Fruit fly (Drosophila melanogaster) whole organism, embryonic: Measurements from ENCODE around the gene CG6236.
A peak's percentile ranks its signal among the peaks of the same experiment; 100 is the strongest.

Experiments
- Awh ChIP-seq: fragments of 200-800 bp; sonication (Bioruptor generic); IDR thresholded peaks from 2 replicates; pipeline ENCODE4, ENCODE4 v1.3.6; 2022; ENCODE audit warnings: missing biosample characterization, missing genetic modification characterization
- BEAF-32 ChIP-seq: fragments of 200-800 bp; sonication (Bioruptor generic); optimal IDR thresholded peaks from 3 replicates; lab custom pipeline; 2017; ENCODE audit warnings: missing biosample characterization, missing genetic modification characterization, mild to moderate bottlenecking, moderate library complexity, missing genetic modification reagents
- BtbVII ChIP-seq: fragments of 200-800 bp; sonication (Bioruptor generic); optimal IDR thresholded peaks from 3 replicates; lab custom pipeline; 2017; ENCODE audit warnings: missing biosample characterization, mild to moderate bottlenecking, missing genetic modification characterization
- CG10366 ChIP-seq: fragments of 200-800 bp; sonication (Bioruptor generic); IDR thresholded peaks from 2 replicates; pipeline ENCODE4 v1.3.6; 2022; ENCODE audit warnings: missing biosample characterization, missing genetic modification characterization
- CG11456 ChIP-seq: fragments of 200-800 bp; sonication (Bioruptor generic); IDR thresholded peaks from 3 replicates; pipeline ENCODE4 v1.3.6; 2022; ENCODE audit warnings: missing biosample characterization, missing genetic modification characterization
- CG12155 ChIP-seq: fragments of 200-800 bp; sonication (Bioruptor generic); optimal IDR thresholded peaks from 3 replicates; lab custom pipeline; 2016; ENCODE audit warnings: missing biosample characterization, missing genetic modification characterization
- CG12219 ChIP-seq: fragments of 200-800 bp; sonication (Bioruptor generic); optimal IDR thresholded peaks from 3 replicates; lab custom pipeline; 2018; ENCODE audit warnings: missing biosample characterization, mild to moderate bottlenecking, missing genetic modification characterization
- CG12391 ChIP-seq: fragments of 200-800 bp; sonication (Bioruptor generic); optimal IDR thresholded peaks from 3 replicates; lab custom pipeline; 2018; ENCODE audit warnings: missing biosample characterization, mild to moderate bottlenecking, missing genetic modification characterization, moderate library complexity
- CG12659 ChIP-seq: fragments of 200-800 bp; sonication (Bioruptor generic); optimal IDR thresholded peaks from 3 replicates; lab custom pipeline; 2017; ENCODE audit warnings: mild to moderate bottlenecking, missing biosample characterization, missing genetic modification reagents, missing genetic modification characterization
- CG14710 ChIP-seq: fragments of 200-800 bp; sonication (Bioruptor generic); optimal IDR thresholded peaks from 3 replicates; lab custom pipeline; 2019; ENCODE audit warnings: missing biosample characterization, mild to moderate bottlenecking, missing genetic modification characterization, moderate library complexity
- CG15073 ChIP-seq: fragments of 200-800 bp; sonication (Bioruptor generic); optimal IDR thresholded peaks from 2 replicates; lab custom pipeline; 2016; ENCODE audit warnings: missing biosample characterization, missing genetic modification characterization
- CG1603 ChIP-seq: fragments of 200-800 bp; sonication (Bioruptor generic); optimal IDR thresholded peaks from 2 replicates; lab custom pipeline; 2019; ENCODE audit warnings: missing biosample characterization, mild to moderate bottlenecking, missing genetic modification characterization, moderate library complexity
- CG17359 ChIP-seq: fragments of 200-800 bp; sonication (Bioruptor generic); optimal IDR thresholded peaks from 3 replicates; lab custom pipeline; 2018; ENCODE audit warnings: missing biosample characterization, mild to moderate bottlenecking, missing genetic modification characterization, moderate library complexity
- CG17912 ChIP-seq: fragments of 200-800 bp; sonication (Bioruptor generic); optimal IDR thresholded peaks from 2 replicates; lab custom pipeline; 2018; ENCODE audit warnings: missing biosample characterization, mild to moderate bottlenecking, missing genetic modification characterization
- CG18262 ChIP-seq: fragments of 200-800 bp; optimal IDR thresholded peaks from 3 replicates; lab custom pipeline; 2019; ENCODE audit warnings: missing biosample characterization, mild to moderate bottlenecking, missing genetic modification characterization, moderate library complexity
- CG2712 ChIP-seq: fragments of 200-800 bp; optimal IDR thresholded peaks from 3 replicates; lab custom pipeline; 2019; ENCODE audit warnings: missing biosample characterization, mild to moderate bottlenecking, missing genetic modification characterization, moderate library complexity
- CG32532 ChIP-seq: fragments of 200-800 bp; sonication (Bioruptor generic); IDR thresholded peaks from 2 replicates; pipeline ENCODE4 v1.3.6; 2022; ENCODE audit warnings: missing biosample characterization, missing genetic modification characterization
- CG34422 ChIP-seq: fragments of 200-800 bp; sonication (Bioruptor generic); IDR thresholded peaks from 3 replicates; pipeline ENCODE4 v1.3.6; 2022; ENCODE audit warnings: missing biosample characterization, missing genetic modification characterization
- CG4328 ChIP-seq: fragments of 200-800 bp; sonication (Bioruptor generic); optimal IDR thresholded peaks from 3 replicates; lab custom pipeline; 2017; ENCODE audit warnings: missing biosample characterization, missing genetic modification reagents, missing genetic modification characterization
- CG4360 ChIP-seq: fragments of 200-800 bp; sonication (Bioruptor generic); IDR thresholded peaks from 2 replicates; pipeline ENCODE4 v1.3.6; 2022; ENCODE audit warnings: missing biosample characterization, missing genetic modification characterization
- CG7372 ChIP-seq: fragments of 200-800 bp; sonication (Bioruptor generic); IDR thresholded peaks from 2 replicates; pipeline ENCODE4 v1.3.6; 2022; ENCODE audit warnings: missing biosample characterization, missing genetic modification characterization
- CG7745 ChIP-seq: fragments of 200-800 bp; sonication (Bioruptor generic); optimal IDR thresholded peaks from 2 replicates; lab custom pipeline; 2018; ENCODE audit warnings: missing biosample characterization, mild to moderate bottlenecking, missing genetic modification characterization, moderate library complexity
- CG8290 ChIP-seq, 3 experiments: fragments of 200-800 bp; sonication (Bioruptor generic); optimal IDR thresholded peaks; 2 replicates each; lab custom pipeline; 2016 to 2019; ENCODE audit warnings: missing biosample characterization in 3 of 3, missing genetic modification characterization in 3 of 3, mild to moderate bottlenecking in 2 of 3, moderate library complexity in 1 of 3
- Eip74EF ChIP-seq, 2 experiments: fragments of 200-800 bp in 1 of 2; fragments of >200 bp in 1 of 2; sonication (Bioruptor generic) in 1 of 2; optimal IDR thresholded peaks; 2 replicates each; lab custom pipeline; 2017 to 2019; ENCODE audit warnings: missing biosample characterization in 2 of 2, missing genetic modification characterization in 2 of 2, mild to moderate bottlenecking in 1 of 2, moderate library complexity in 1 of 2
- Fer2 ChIP-seq: fragments of 200-800 bp; sonication (Bioruptor generic); optimal IDR thresholded peaks from 2 replicates; lab custom pipeline; 2018; ENCODE audit warnings: missing biosample characterization, mild to moderate bottlenecking, missing genetic modification characterization, moderate library complexity
- HmgZ ChIP-seq: fragments of 200-800 bp; sonication (Bioruptor generic); optimal IDR thresholded peaks from 2 replicates; lab custom pipeline; 2018; ENCODE audit warnings: missing biosample characterization, mild to moderate bottlenecking, missing genetic modification characterization
- Hr3 ChIP-seq: fragments of 200-800 bp; sonication (Bioruptor generic); optimal IDR thresholded peaks from 3 replicates; lab custom pipeline; 2016; ENCODE audit warnings: missing biosample characterization, missing genetic modification characterization
- Hsf ChIP-seq: fragments of 200-800 bp; sonication (Bioruptor generic); optimal IDR thresholded peaks from 3 replicates; lab custom pipeline; 2016; ENCODE audit warnings: missing biosample characterization, missing genetic modification characterization
- NFAT ChIP-seq: fragments of 200-800 bp; sonication (Bioruptor generic); IDR thresholded peaks from 2 replicates; pipeline ENCODE4 v1.3.6; 2022; ENCODE audit warnings: missing biosample characterization, missing genetic modification characterization
- PHDP ChIP-seq: fragments of 200-800 bp; sonication (Bioruptor generic); optimal IDR thresholded peaks from 3 replicates; lab custom pipeline; 2018; ENCODE audit warnings: missing biosample characterization, mild to moderate bottlenecking, missing genetic modification characterization, moderate library complexity
- Scr ChIP-seq: fragments of 200-800 bp; sonication (Bioruptor generic); IDR thresholded peaks from 2 replicates; pipeline ENCODE4 v1.3.6; 2022; ENCODE audit warnings: missing biosample characterization, missing genetic modification characterization; ENCODE audit not compliant: partially characterized antibody
- Sox100B ChIP-seq: fragments of 200-800 bp; sonication (Bioruptor generic); optimal IDR thresholded peaks from 3 replicates; lab custom pipeline; 2018; ENCODE audit warnings: missing biosample characterization, mild to moderate bottlenecking, missing genetic modification characterization
- Usf ChIP-seq: fragments of 200-800 bp; sonication (Bioruptor generic); optimal IDR thresholded peaks from 2 replicates; lab custom pipeline; 2017; ENCODE audit warnings: missing genotype, missing biosample characterization, missing genetic modification characterization
- Vsx1 ChIP-seq: fragments of 200-800 bp; sonication (Bioruptor generic); optimal IDR thresholded peaks from 2 replicates; lab custom pipeline; 2017; ENCODE audit warnings: missing biosample characterization, mild to moderate bottlenecking, missing genetic modification characterization, missing genetic modification reagents
- ato ChIP-seq: fragments of 200-800 bp; sonication (Bioruptor generic); IDR thresholded peaks from 2 replicates; pipeline ENCODE4 v1.3.6; 2022; ENCODE audit warnings: missing biosample characterization, missing genetic modification characterization; ENCODE audit not compliant: partially characterized antibody
- bcd ChIP-seq: fragments of 200-800 bp; sonication (Bioruptor generic); optimal IDR thresholded peaks from 2 replicates; lab custom pipeline; 2017; ENCODE audit warnings: missing biosample characterization, mild to moderate bottlenecking, missing genetic modification characterization
- bsh ChIP-seq, 2 experiments: fragments of 200-800 bp; sonication (Bioruptor generic); optimal IDR thresholded peaks; 2 replicates each; lab custom pipeline; 2017 to 2018; ENCODE audit warnings: mild to moderate bottlenecking in 2 of 2, missing biosample characterization in 2 of 2, missing genetic modification characterization in 2 of 2, moderate library complexity in 1 of 2
- crc ChIP-seq: fragments of 200-800 bp; sonication (Bioruptor generic); optimal IDR thresholded peaks from 2 replicates; lab custom pipeline; 2016; ENCODE audit warnings: missing biosample characterization, missing genetic modification characterization
- gcm ChIP-seq: fragments of 200-800 bp; sonication (Bioruptor generic); optimal IDR thresholded peaks from 2 replicates; lab custom pipeline; 2019; ENCODE audit warnings: missing biosample characterization, mild to moderate bottlenecking, missing genetic modification characterization, moderate library complexity
- grau ChIP-seq: fragments of 200-800 bp; optimal IDR thresholded peaks from 3 replicates; lab custom pipeline; 2019; ENCODE audit warnings: missing biosample characterization, mild to moderate bottlenecking, missing genetic modification characterization, moderate library complexity
- kah ChIP-seq: fragments of 200-800 bp; sonication (Bioruptor generic); optimal IDR thresholded peaks from 2 replicates; lab custom pipeline; 2018; ENCODE audit warnings: missing biosample characterization, mild to moderate bottlenecking, missing genetic modification characterization
- lilli ChIP-seq: fragments of 200-800 bp; sonication (Bioruptor generic); optimal IDR thresholded peaks from 3 replicates; lab custom pipeline; 2016; ENCODE audit warnings: missing biosample characterization, missing genetic modification characterization
- maf-S ChIP-seq: fragments of 200-800 bp; sonication (Bioruptor generic); optimal IDR thresholded peaks from 2 replicates; lab custom pipeline; 2016; ENCODE audit warnings: missing biosample characterization, missing genetic modification characterization
- nerfin-1 ChIP-seq: fragments of 200-800 bp; sonication (Bioruptor generic); optimal IDR thresholded peaks from 3 replicates; lab custom pipeline; 2019; ENCODE audit warnings: missing biosample characterization, mild to moderate bottlenecking, missing genetic modification characterization, moderate library complexity
- pros ChIP-seq: fragments of 200-800 bp; sonication (Bioruptor generic); optimal IDR thresholded peaks from 3 replicates; lab custom pipeline; 2019; ENCODE audit warnings: missing biosample characterization, mild to moderate bottlenecking, missing genetic modification characterization, moderate library complexity
- pzg ChIP-seq: fragments of 200-800 bp; sonication (Bioruptor generic); optimal IDR thresholded peaks from 3 replicates; lab custom pipeline; 2018; ENCODE audit warnings: missing biosample characterization, mild to moderate bottlenecking, missing genetic modification characterization, moderate library complexity
- shn ChIP-seq: fragments of 200-800 bp; sonication (Bioruptor generic); optimal IDR thresholded peaks from 3 replicates; lab custom pipeline; 2016; ENCODE audit warnings: missing biosample characterization, missing genetic modification characterization
- slbo ChIP-seq: fragments of 200-800 bp; sonication (Bioruptor generic); IDR thresholded peaks from 2 replicates; pipeline ENCODE4 v1.3.6; 2022; ENCODE audit warnings: missing biosample characterization, missing genetic modification characterization
- tin ChIP-seq: fragments of 200-800 bp; sonication (Bioruptor generic); optimal IDR thresholded peaks from 3 replicates; lab custom pipeline; 2016; ENCODE audit warnings: missing biosample characterization, missing genetic modification characterization

The CG6236 gene

DNA sequence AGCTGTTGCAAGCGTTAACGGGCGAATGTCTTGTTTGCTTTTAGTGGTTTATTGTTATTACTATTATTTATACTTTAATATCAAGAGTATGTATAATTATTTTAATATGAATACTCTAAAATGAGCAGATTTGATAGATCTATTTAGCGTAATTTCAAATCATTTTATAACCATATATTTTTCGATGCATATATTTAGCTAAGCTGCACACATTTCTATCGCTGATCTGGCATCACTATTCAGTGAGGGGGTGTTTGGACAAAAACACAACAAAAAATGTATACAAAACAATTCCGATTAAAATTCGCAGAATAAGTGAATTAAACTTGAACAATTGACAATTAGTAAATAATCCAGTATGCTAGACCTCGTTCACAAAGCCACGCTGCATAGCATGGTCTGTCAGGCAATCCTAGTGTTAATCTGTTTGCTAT, 22.9 kb upstream of the CG6236 start, which contains the start of the genes Trs33 and Tmtc4 (continued):
- TF ChIP-seq NFAT (GFP tag; lab: Robert Waterston, UW), result no peak
- TF ChIP-seq CG12659 (GFP tag; lab: Kevin White, UChicago), result peak; percentile 61
- no peak; the same call in 1 of the 2 replicates for TF ChIP-seq slbo
- no peak for TF ChIP-seq shn (GFP tag; lab: Kevin White, UChicago)
- TF ChIP-seq bcd (GFP tag; lab: Kevin White, UChicago), result peak; percentile 26
- TF ChIP-seq tin (GFP tag; lab: Kevin White, UChicago), result peak; percentile 21
- TF ChIP-seq ato (GFP tag; lab: Robert Waterston, UW), result no peak
- TF ChIP-seq crc (GFP tag; lab: Kevin White, UChicago), result no peak
- no peak for TF ChIP-seq Usf (GFP tag; lab: Kevin White, UChicago)
- TF ChIP-seq CG2712 (tag; lab: Kevin White, UChicago), result peak; percentile 66
- TF ChIP-seq Scr (GFP tag; lab: Robert Waterston, UW), result peak; percentile 33; the same call in 1 of the 2 replicates
- TF ChIP-seq CG10366 (GFP tag; lab: Robert Waterston, UW), result no peak
- no peak for TF ChIP-seq pros (GFP tag; lab: Kevin White, UChicago)
- TF ChIP-seq Hr3 (GFP tag; lab: Kevin White, UChicago), result peak; percentile 44
- no peak for TF ChIP-seq CG12219 (GFP tag; lab: Kevin White, UChicago)
- TF ChIP-seq Vsx1 (GFP tag; lab: Kevin White, UChicago), result no peak
- peak; percentile 7 for TF ChIP-seq BtbVII (GFP tag; lab: Kevin White, UChicago)
- peak; percentile 72 for TF ChIP-seq CG12391 (tag; lab: Kevin White, UChicago)
- peak; percentile 28 for TF ChIP-seq CG12155 (GFP tag; lab: Kevin White, UChicago)
- TF ChIP-seq CG8290 (GFP tag; optimal IDR thresholded peaks at IDR 0.05; lab: Kevin White, UChicago), result no peak
- TF ChIP-seq CG8290 (tag; optimal IDR thresholded peaks at IDR 0.05; lab: Kevin White, UChicago), result no peak
- TF ChIP-seq Hsf (GFP tag; lab: Kevin White, UChicago), result peak; percentile 21
- peak; percentile 19; the same call in 1 of the 2 replicates for TF ChIP-seq CG32532 (GFP tag; lab: Robert Waterston, UW)
- TF ChIP-seq Awh (GFP tag; lab: Robert Waterston, UW), result no peak
- TF ChIP-seq CG18262 (tag; lab: Kevin White, UChicago), result peak; percentile 50
- TF ChIP-seq nerfin-1 (tag; lab: Kevin White, UChicago), result peak; percentile 46
- TF ChIP-seq maf-S (GFP tag; lab: Kevin White, UChicago), result no peak
- no peak for TF ChIP-seq CG17912 (GFP tag; lab: Kevin White, UChicago)
- no peak for TF ChIP-seq CG7745
- peak in 1 of 2 experiments; percentile 17 for TF ChIP-seq Eip74EF (GFP tag; optimal IDR thresholded peaks at IDR 0.05; lab: Kevin White, UChicago)
- TF ChIP-seq pzg, result peak; percentile 37
- peak; percentile 25 for TF ChIP-seq BEAF-32 (GFP tag; lab: Kevin White, UChicago)
- TF ChIP-seq PHDP, result peak; percentile 51
- peak; percentile 29 for TF ChIP-seq CG4328
- TF ChIP-seq CG7372 (GFP tag; lab: Robert Waterston, UW), result no peak
- no peak for TF ChIP-seq CG15073 (GFP tag; lab: Kevin White, UChicago)
- peak; percentile 48 for TF ChIP-seq gcm (GFP tag; lab: Kevin White, UChicago)
- TF ChIP-seq CG4360, result peak; percentile 41; the same call in 1 of the 2 replicates
- peak; percentile 62 for TF ChIP-seq CG14710
- no peak for TF ChIP-seq Sox100B
- TF ChIP-seq HmgZ, result peak; percentile 74
- TF ChIP-seq kah (GFP tag; lab: Kevin White, UChicago), result no peak
- TF ChIP-seq Fer2 (tag; lab: Kevin White, UChicago), result peak; percentile 17
- peak; percentile 49 for TF ChIP-seq grau
- no peak for TF ChIP-seq CG11456 (GFP tag; lab: Robert Waterston, UW)
- peak; percentile 29; the same call in 1 of the 3 replicates for TF ChIP-seq CG34422 (GFP tag; lab: Robert Waterston, UW)
- peak; percentile 43 for TF ChIP-seq CG1603 (tag; lab: Kevin White, UChicago)
- peak; percentile 28 for TF ChIP-seq CG17359 (tag; lab: Kevin White, UChicago)
- TF ChIP-seq bsh (GFP tag; optimal IDR thresholded peaks at IDR 0.05; lab: Kevin White, UChicago), result peak in 1 of 2 experiments; percentile 25
- peak; percentile 16 for TF ChIP-seq lilli (GFP tag; lab: Kevin White, UChicago)
